Worm (Caenorhabditis elegans): ENCODE results near the gene Y39F10A.1.

ce11 chrII:762942-763341, 12.2 kb upstream of the Y39F10A.1 start:
- TF ChIP-seq dpl-1 (GFP tag; optimal IDR thresholded peaks at IDR 0.05), result peak in 1 of 3 experiments; percentile 10
- TF ChIP-seq lin-39 (tag; optimal IDR thresholded peaks at IDR 0.05), result no peak
- TF ChIP-seq xbp-1 (tag; optimal IDR thresholded peaks at IDR 0.05), result no peak
- no peak for TF ChIP-seq skn-1 (tag; optimal IDR thresholded peaks at IDR 0.05)
- no peak for TF ChIP-seq egl-27 (tag; optimal IDR thresholded peaks at IDR 0.05)
- TF ChIP-seq unc-62 (GFP tag; optimal IDR thresholded peaks at IDR 0.05), result no peak
- no peak for TF ChIP-seq zag-1 (tag; optimal IDR thresholded peaks at IDR 0.05)
- no peak for TF ChIP-seq nhr-12 (tag; optimal IDR thresholded peaks at IDR 0.05)
- no peak for TF ChIP-seq ztf-11 (tag; optimal IDR thresholded peaks at IDR 0.05)
- no peak for TF ChIP-seq grh-1 (GFP tag; IDR thresholded peaks at IDR 0.05)
- TF ChIP-seq aly-2 (tag; optimal IDR thresholded peaks at IDR 0.05), result no peak
- no peak for TF ChIP-seq snpc-4 (tag; optimal IDR thresholded peaks at IDR 0.05)
- no peak for TF ChIP-seq efl-1 (optimal IDR thresholded peaks at IDR 0.05)
- no peak for TF ChIP-seq efl-1 (GFP tag; optimal IDR thresholded peaks at IDR 0.05 in 1 of 2)
